Worm (Caenorhabditis elegans) whole organism, L2 larva: ENCODE measurements around the gene ergi-3.

Experiments
- C34F6.9 ChIP-seq: fragments of 150-350 bp; optimal IDR thresholded peaks from 2 replicates; lab custom pipeline; 2014; ENCODE audit warnings: missing biosample characterization, missing genetic modification characterization
- F13H6.1 ChIP-seq: sonication (generic microtip); optimal IDR thresholded peaks from 2 replicates; lab custom pipeline; 2016; ENCODE audit warnings: missing genetic modification characterization, missing compliant biosample characterization
- R02D3.7 ChIP-seq: fragments of 150-350 bp; optimal IDR thresholded peaks from 2 replicates; lab custom pipeline; 2014; ENCODE audit warnings: missing biosample characterization, missing genetic modification characterization
- ZK546.5 ChIP-seq: sonication (generic microtip); optimal IDR thresholded peaks from 2 replicates; lab custom pipeline; 2017; ENCODE audit warnings: missing biosample characterization, missing genetic modification characterization
- alr-1 ChIP-seq: fragments of 150-350 bp; optimal IDR thresholded peaks from 2 replicates; lab custom pipeline; 2014; ENCODE audit warnings: missing biosample characterization, missing genetic modification characterization
- aly-2 ChIP-seq: fragments of 150-350 bp; optimal IDR thresholded peaks from 2 replicates; lab custom pipeline; 2014; ENCODE audit warnings: missing biosample characterization, missing genetic modification characterization
- ama-1 ChIP-seq: fragments of 150-350 bp; optimal IDR thresholded peaks from 2 replicates; lab custom pipeline; 2018; ENCODE audit warnings: inconsistent platforms
- blmp-1 ChIP-seq: sonication (generic microtip); optimal IDR thresholded peaks from 2 replicates; lab custom pipeline; 2017; ENCODE audit warnings: missing genetic modification characterization, mild to moderate bottlenecking, missing compliant biosample characterization, antibody characterized with exemption, moderate library complexity; ENCODE audit not compliant: insufficient read depth
- ceh-82 ChIP-seq: fragments of 150-350 bp; optimal IDR thresholded peaks from 2 replicates; lab custom pipeline; 2014; ENCODE audit warnings: missing biosample characterization, missing genetic modification characterization
- crh-2 ChIP-seq: sonication (generic microtip); optimal IDR thresholded peaks from 2 replicates; lab custom pipeline; 2017; ENCODE audit warnings: missing biosample characterization, missing genetic modification characterization
- dmd-4 ChIP-seq: sonication (generic microtip); optimal IDR thresholded peaks from 2 replicates; lab custom pipeline; 2017; ENCODE audit warnings: missing biosample characterization, missing genetic modification characterization
- egl-27 ChIP-seq: sonication (generic microtip); optimal IDR thresholded peaks from 3 replicates; lab custom pipeline; 2017; ENCODE audit warnings: missing biosample characterization, missing genetic modification reagents, missing genetic modification characterization
- elt-1 ChIP-seq: fragments of 150-350 bp; optimal IDR thresholded peaks from 2 replicates; lab custom pipeline; 2014; ENCODE audit warnings: missing biosample characterization, missing genetic modification characterization
- elt-3 ChIP-seq: sonication (generic microtip); optimal IDR thresholded peaks from 2 replicates; lab custom pipeline; 2017; ENCODE audit warnings: missing biosample characterization, missing genetic modification characterization
- fos-1 ChIP-seq: fragments of 150-350 bp; optimal IDR thresholded peaks from 2 replicates; lab custom pipeline; 2014; ENCODE audit warnings: missing biosample characterization, missing genetic modification characterization
- gmeb-1 ChIP-seq: fragments of 150-350 bp; optimal IDR thresholded peaks from 2 replicates; lab custom pipeline; 2014; ENCODE audit warnings: missing biosample characterization, missing genetic modification characterization
- lin-11 ChIP-seq: fragments of 150-350 bp; sonication (generic microtip); optimal IDR thresholded peaks from 2 replicates; lab custom pipeline; 2014; ENCODE audit warnings: missing biosample characterization, missing genetic modification characterization, inconsistent platforms, mixed read lengths
- lin-13 ChIP-seq: fragments of 150-350 bp; optimal IDR thresholded peaks from 2 replicates; lab custom pipeline; 2014; ENCODE audit warnings: missing biosample characterization, missing genetic modification reagents, missing genetic modification characterization
- lsy-2 ChIP-seq, 2 experiments: fragments of 150-350 bp in 1 of 2; sonication (generic microtip) in 1 of 2; optimal IDR thresholded peaks; 2 replicates each; lab custom pipeline; 2014 to 2017; ENCODE audit warnings: missing biosample characterization in 2 of 2, missing genetic modification characterization in 2 of 2
- mab-5 ChIP-seq: fragments of 150-350 bp; optimal IDR thresholded peaks from 2 replicates; lab custom pipeline; 2014; ENCODE audit warnings: missing biosample characterization, missing genetic modification characterization
- mbf-1 ChIP-seq: sonication (generic microtip); optimal IDR thresholded peaks from 2 replicates; lab custom pipeline; 2017; ENCODE audit warnings: missing biosample characterization, missing genetic modification characterization
- mdl-1 ChIP-seq, 2 experiments: fragments of 150-350 bp in 1 of 2; sonication (generic microtip) in 1 of 2; optimal IDR thresholded peaks; 2 replicates each; lab custom pipeline; 2017; ENCODE audit warnings: missing biosample characterization in 2 of 2, missing genetic modification characterization in 2 of 2
- nhr-10 ChIP-seq: sonication (generic microtip); optimal IDR thresholded peaks from 2 replicates; lab custom pipeline; 2017; ENCODE audit warnings: missing biosample characterization, missing genetic modification characterization
- nhr-11 ChIP-seq: fragments of 150-350 bp; optimal IDR thresholded peaks from 2 replicates; lab custom pipeline; 2014; ENCODE audit warnings: missing biosample characterization, missing genetic modification characterization
- nhr-129 ChIP-seq: fragments of 150-350 bp; optimal IDR thresholded peaks from 2 replicates; lab custom pipeline; 2014; ENCODE audit warnings: missing biosample characterization, missing genetic modification characterization
- nhr-21 ChIP-seq: fragments of 150-350 bp; optimal IDR thresholded peaks from 2 replicates; lab custom pipeline; 2014; ENCODE audit warnings: missing biosample characterization, missing genetic modification characterization
- nhr-23 ChIP-seq: fragments of 150-350 bp; optimal IDR thresholded peaks from 2 replicates; lab custom pipeline; 2014; ENCODE audit warnings: missing biosample characterization, missing genetic modification reagents, missing genetic modification characterization
- nhr-237 ChIP-seq: fragments of 150-350 bp; optimal IDR thresholded peaks from 2 replicates; lab custom pipeline; 2014; ENCODE audit warnings: missing biosample characterization, missing genetic modification characterization
- nhr-25 ChIP-seq: fragments of 150-350 bp; sonication (generic microtip); optimal IDR thresholded peaks from 3 replicates; lab custom pipeline; 2014; ENCODE audit warnings: missing biosample characterization, missing genetic modification characterization
- nhr-77 ChIP-seq: fragments of 150-350 bp; optimal IDR thresholded peaks from 2 replicates; lab custom pipeline; 2014; ENCODE audit warnings: missing biosample characterization, missing genetic modification characterization
- peb-1 ChIP-seq: fragments of 150-350 bp; optimal IDR thresholded peaks from 2 replicates; lab custom pipeline; 2014; ENCODE audit warnings: missing biosample characterization, missing genetic modification characterization
- sem-4 ChIP-seq: fragments of 150-350 bp; optimal IDR thresholded peaks from 2 replicates; lab custom pipeline; 2014; ENCODE audit warnings: missing biosample characterization, missing genetic modification reagents, missing genetic modification characterization
- skn-1 ChIP-seq: sonication (generic microtip); optimal IDR thresholded peaks from 2 replicates; lab custom pipeline; 2017; ENCODE audit warnings: missing biosample characterization, missing genetic modification characterization
- sma-3 ChIP-seq: sonication (generic microtip); optimal IDR thresholded peaks from 2 replicates; lab custom pipeline; 2016; ENCODE audit warnings: missing genetic modification reagents, missing genetic modification characterization, missing compliant biosample characterization
- sma-9 ChIP-seq, 2 experiments: fragments of 150-350 bp in 1 of 2; sonication (generic microtip) in 1 of 2; optimal IDR thresholded peaks; 2 replicates each; lab custom pipeline; 2014 to 2016; ENCODE audit warnings: missing genetic modification characterization in 2 of 2, mild to moderate bottlenecking in 1 of 2, missing biosample characterization in 1 of 2, missing compliant biosample characterization in 1 of 2, missing genetic modification reagents in 1 of 2, moderate library complexity in 1 of 2
- snpc-4 ChIP-seq: fragments of 150-350 bp; optimal IDR thresholded peaks from 2 replicates; lab custom pipeline; 2014; ENCODE audit warnings: missing biosample characterization, missing genetic modification characterization
- unc-39 ChIP-seq: fragments of 150-350 bp; optimal IDR thresholded peaks from 2 replicates; lab custom pipeline; 2014; ENCODE audit warnings: missing biosample characterization, missing genetic modification characterization
- unc-55 ChIP-seq: fragments of 150-350 bp; sonication (generic microtip); optimal IDR thresholded peaks from 3 replicates; lab custom pipeline; 2014; ENCODE audit warnings: missing biosample characterization, missing genetic modification reagents, missing genetic modification characterization
- unc-62 ChIP-seq: fragments of 150-350 bp; optimal IDR thresholded peaks from 2 replicates; lab custom pipeline; 2014; ENCODE audit warnings: missing biosample characterization, missing genetic modification reagents, missing genetic modification characterization
- zag-1 ChIP-seq: fragments of 150-350 bp; optimal IDR thresholded peaks from 2 replicates; lab custom pipeline; 2014; ENCODE audit warnings: missing biosample characterization, missing genetic modification characterization
- ztf-1 ChIP-seq: fragments of 200-800 bp; sonication (Bioruptor generic); conservative IDR thresholded peaks from 2 replicates; pipeline ENCODE4 v1.3.6; 2022; ENCODE audit warnings: missing genetic modification characterization, missing compliant biosample characterization
- ztf-4 ChIP-seq: fragments of 150-350 bp; optimal IDR thresholded peaks from 2 replicates; lab custom pipeline; 2014; ENCODE audit warnings: missing biosample characterization, missing genetic modification characterization

ergi-3 gene

DNA sequence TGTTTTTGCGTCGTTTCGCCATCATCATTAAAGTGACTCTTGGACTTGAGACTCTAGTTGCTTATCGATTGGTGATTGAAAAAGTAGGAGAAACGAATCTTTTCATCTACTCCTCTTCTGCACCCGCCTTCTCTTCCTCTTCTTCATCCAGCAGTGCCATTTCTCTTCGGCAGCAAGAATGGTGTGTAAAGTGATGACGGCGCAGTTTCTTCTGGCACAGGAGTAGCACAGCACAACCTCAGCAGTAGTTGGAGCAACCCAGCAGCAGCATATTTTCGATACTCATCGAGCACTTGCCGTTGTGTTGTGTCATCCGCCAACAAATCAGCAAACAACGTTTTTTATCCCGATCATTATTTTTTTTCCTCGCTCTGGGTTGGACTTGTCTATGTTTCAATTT is 41.1 kb downstream of the ergi-3 start:
- TF ChIP-seq unc-62: no peak
- no peak for TF ChIP-seq ztf-1 (GFP tag; lab: Robert Waterston, UW)
- TF ChIP-seq nhr-129 (tag; lab: Kevin White, UChicago): peak; percentile 59
- no peak for TF ChIP-seq ama-1 (lab: Kevin White, UChicago)
- no peak for TF ChIP-seq crh-2 (tag; lab: Kevin White, UChicago)
- no peak for TF ChIP-seq zag-1
- no peak for TF ChIP-seq nhr-25 (tag; lab: Kevin White, UChicago)
- no peak for TF ChIP-seq elt-3 (tag; lab: Kevin White, UChicago)
- TF ChIP-seq blmp-1 (tag; lab: Kevin White, UChicago): no peak
- no peak for TF ChIP-seq nhr-11 (tag; lab: Kevin White, UChicago)
- no peak for TF ChIP-seq skn-1 (tag; lab: Kevin White, UChicago)
- TF ChIP-seq fos-1 (tag; lab: Kevin White, UChicago): no peak
- no peak for TF ChIP-seq peb-1 (tag; lab: Kevin White, UChicago)
- TF ChIP-seq egl-27 (tag; lab: Kevin White, UChicago): no peak
- peak; percentile 29 for TF ChIP-seq sma-9 (GFP tag; optimal IDR thresholded peaks at IDR 0.05; lab: Kevin White, UChicago)
- TF ChIP-seq sma-9 (tag; optimal IDR thresholded peaks at IDR 0.05; lab: Kevin White, UChicago): no peak
- TF ChIP-seq F13H6.1: peak; percentile 19
- TF ChIP-seq nhr-21 (tag; lab: Kevin White, UChicago): no peak
- TF ChIP-seq nhr-10 (tag; lab: Kevin White, UChicago): no peak

- TF ChIP-seq crh-2 (tag; lab: Kevin White, UChicago) (no peak), ztf-4 (tag; lab: Kevin White, UChicago) (no peak), R02D3.7 (no peak), ztf-1 (GFP tag; lab: Robert Waterston, UW) (0 out of 2 replicates have a peak, but pooled peaks have one; percentile 39)
These were observed 44.5 kb downstream of the ergi-3 start for ce11 chrX:15572021-15572420.

DNA sequence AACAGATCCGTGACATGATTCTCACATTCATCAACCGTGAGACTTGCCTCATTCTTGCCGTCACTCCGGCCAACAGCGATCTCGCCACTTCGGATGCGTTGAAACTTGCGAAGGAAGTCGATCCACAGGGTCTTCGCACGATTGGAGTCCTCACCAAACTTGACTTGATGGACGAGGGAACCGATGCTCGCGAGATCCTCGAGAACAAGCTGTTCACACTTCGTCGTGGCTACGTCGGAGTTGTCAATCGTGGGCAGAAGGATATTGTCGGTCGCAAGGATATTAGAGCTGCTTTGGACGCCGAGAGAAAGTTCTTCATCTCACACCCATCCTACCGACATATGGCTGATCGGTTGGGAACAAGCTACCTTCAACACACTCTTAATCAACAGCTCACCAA is 46.9 kb downstream of the ergi-3 start:
- TF ChIP-seq mab-5 (tag; lab: Kevin White, UChicago): no peak

DNA sequence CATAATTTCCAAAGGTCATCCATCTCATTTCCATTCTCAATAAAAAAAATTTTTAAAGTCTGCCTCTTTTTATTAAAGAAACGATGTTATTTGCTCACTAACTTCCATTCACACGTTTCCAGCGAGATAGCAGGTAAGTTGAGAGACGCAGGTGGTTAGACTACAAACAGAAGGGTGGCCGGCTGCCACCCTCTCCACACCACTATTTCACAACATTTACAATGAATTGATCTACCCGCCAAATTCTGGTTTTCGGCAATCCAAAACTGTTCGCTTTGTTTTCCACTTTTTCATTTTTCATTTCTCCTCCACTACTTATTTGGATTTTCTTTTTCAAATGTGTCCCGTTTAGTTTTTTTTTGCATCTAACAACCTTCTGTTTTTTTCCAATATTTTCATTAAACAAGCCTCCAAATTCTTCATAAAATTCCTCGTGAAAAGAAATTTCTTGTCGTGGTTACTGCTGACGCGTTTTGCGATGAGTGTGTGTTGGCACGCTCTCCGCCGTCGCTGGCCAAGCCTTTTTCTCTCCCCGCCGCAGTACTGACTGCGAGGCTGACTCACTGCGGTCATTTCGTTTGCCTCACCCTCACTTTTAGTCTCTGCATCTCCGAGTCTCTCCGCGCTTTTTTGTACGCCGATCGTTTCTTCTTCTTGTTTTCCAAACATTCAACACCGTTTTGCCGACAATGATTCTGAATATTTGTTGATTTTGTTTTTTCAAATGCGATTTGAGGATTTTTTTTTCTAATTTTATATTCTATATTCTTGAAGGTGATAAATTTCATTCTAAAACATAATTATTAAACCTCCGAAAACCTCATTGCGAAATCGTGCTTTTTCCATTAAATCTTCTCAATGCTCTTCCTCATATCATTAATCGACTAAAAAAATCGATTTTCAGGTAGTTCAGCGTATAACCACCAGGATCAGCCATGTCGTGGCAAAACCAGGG is 48.3 kb downstream of the ergi-3 start, which contains the start of gene dyn-1:
Gene dyn-1, plus strand, starts transcription at position 905 of the 955 bp plus-strand sequence.
- TF ChIP-seq unc-62 (no peak), crh-2 (tag; lab: Kevin White, UChicago) (peak; percentile 80), nhr-21 (tag; lab: Kevin White, UChicago) (peak; percentile 63), unc-55 (GFP tag; lab: Kevin White, UChicago) (peak; percentile 39), mbf-1 (tag; lab: Kevin White, UChicago) (no peak), blmp-1 (tag; lab: Kevin White, UChicago) (peak; percentile 48), sem-4 (tag; lab: Kevin White, UChicago) (peak; percentile 67), snpc-4 (tag; lab: Kevin White, UChicago) (no peak), skn-1 (tag; lab: Kevin White, UChicago) (no peak), ama-1 (lab: Kevin White, UChicago) (no peak), sma-9 (GFP tag; optimal IDR thresholded peaks at IDR 0.05; lab: Kevin White, UChicago) (peak; percentile 58), sma-9 (tag; optimal IDR thresholded peaks at IDR 0.05; lab: Kevin White, UChicago) (no peak), peb-1 (tag; lab: Kevin White, UChicago) (no peak), nhr-10 (tag; lab: Kevin White, UChicago) (no peak), fos-1 (tag; lab: Kevin White, UChicago) (peak; percentile 99), egl-27 (tag; lab: Kevin White, UChicago) (peak; percentile 54), lin-11 (peak; percentile 26), nhr-77 (tag; lab: Kevin White, UChicago) (no peak), unc-39 (no peak), ceh-82 (no peak), R02D3.7 (no peak), aly-2 (tag; lab: Kevin White, UChicago) (no peak), dmd-4 (tag; lab: Kevin White, UChicago) (no peak), nhr-237 (tag; lab: Kevin White, UChicago) (no peak), alr-1 (no peak), lsy-2 (tag; optimal IDR thresholded peaks at IDR 0.05; lab: Kevin White, UChicago) (peak; percentile 26 to 75), ztf-4 (tag; lab: Kevin White, UChicago) (no peak), mdl-1 (tag; optimal IDR thresholded peaks at IDR 0.05; lab: Kevin White, UChicago) (peak; percentile 28 to 29), lin-13 (GFP tag; lab: Kevin White, UChicago) (peak; percentile 61), elt-1 (tag; lab: Kevin White, UChicago) (no peak), nhr-25 (tag; lab: Kevin White, UChicago) (peak; percentile 81), elt-3 (tag; lab: Kevin White, UChicago) (no peak), zag-1 (peak; percentile 11), C34F6.9 (tag; lab: Kevin White, UChicago) (peak; percentile 47), sma-3 (peak; percentile 81), ztf-1 (GFP tag; lab: Robert Waterston, UW) (no peak), gmeb-1 (peak; percentile 31), nhr-23 (tag; lab: Kevin White, UChicago) (no peak), ZK546.5 (tag; lab: Kevin White, UChicago) (no peak)
